Worm (Caenorhabditis elegans) whole organism, young adult: ENCODE data around the gene F35D2.6.

Experiments
- B0019.2 ChIP-seq: fragments of 200-800 bp; sonication (Bioruptor generic); conservative IDR thresholded peaks from 2 replicates; pipeline ENCODE4 v1.3.6; 2022; ENCODE audit warnings: missing genetic modification reagents, missing genetic modification characterization, missing compliant biosample characterization
- B0261.1 ChIP-seq: sonication (generic microtip); optimal IDR thresholded peaks from 2 replicates; lab custom pipeline; 2016; ENCODE audit warnings: mild to moderate bottlenecking, missing genetic modification characterization, moderate library complexity, missing compliant biosample characterization
- B0336.3 ChIP-seq: fragments of 200-800 bp; sonication (Bioruptor generic); IDR thresholded peaks from 2 replicates; pipeline ENCODE4 v1.3.6; 2022; ENCODE audit warnings: missing genetic modification characterization, missing compliant biosample characterization
- C06A6.2 ChIP-seq: fragments of 200-800 bp; sonication (Bioruptor generic); conservative IDR thresholded peaks from 2 replicates; pipeline ENCODE4 v1.3.6; 2022; ENCODE audit warnings: missing genetic modification characterization, missing compliant biosample characterization
- F22D6.2 ChIP-seq: sonication (generic microtip); optimal IDR thresholded peaks from 2 replicates; lab custom pipeline; 2016; ENCODE audit warnings: mild to moderate bottlenecking, missing genetic modification characterization, missing compliant biosample characterization
- F23B12.7 ChIP-seq: sonication (generic microtip); optimal IDR thresholded peaks from 2 replicates; lab custom pipeline; 2017; ENCODE audit warnings: missing genetic modification characterization, mild to moderate bottlenecking, missing compliant biosample characterization, antibody characterized with exemption, moderate library complexity; ENCODE audit not compliant: insufficient read depth
- F33H1.4 ChIP-seq: fragments of 200-800 bp; sonication (Bioruptor generic); IDR thresholded peaks from 2 replicates; pipeline ENCODE4 v1.3.6; 2022; ENCODE audit warnings: missing genetic modification reagents, missing genetic modification characterization, missing compliant biosample characterization
- F39B2.1 ChIP-seq: fragments of 200-800 bp; sonication (Bioruptor generic); IDR thresholded peaks from 2 replicates; pipeline ENCODE4 v1.3.6; 2022; ENCODE audit warnings: missing genetic modification reagents, missing genetic modification characterization, missing compliant biosample characterization
- K11D2.4 ChIP-seq: fragments of 200-800 bp; sonication (Bioruptor generic); IDR thresholded peaks from 2 replicates; pipeline ENCODE4 v1.3.6; 2022; ENCODE audit warnings: missing genetic modification reagents, missing genetic modification characterization, missing compliant biosample characterization
- Y53G8AR.9 ChIP-seq: fragments of 200-800 bp; sonication (Bioruptor generic); conservative IDR thresholded peaks from 2 replicates; pipeline ENCODE4 v1.3.6; 2022; ENCODE audit warnings: missing genetic modification reagents, missing genetic modification characterization, missing compliant biosample characterization
- Y56A3A.18 ChIP-seq: fragments of 200-800 bp; sonication (Bioruptor generic); IDR thresholded peaks from 2 replicates; pipeline ENCODE4 v1.3.6; 2022; ENCODE audit warnings: missing genetic modification reagents, missing genetic modification characterization, missing compliant biosample characterization
- atf-7 ChIP-seq: sonication (generic microtip); optimal IDR thresholded peaks from 2 replicates; lab custom pipeline; 2017; ENCODE audit warnings: mild to moderate bottlenecking, missing genetic modification characterization, missing compliant biosample characterization
- athp-1 ChIP-seq: sonication (generic microtip); optimal IDR thresholded peaks from 2 replicates; lab custom pipeline; 2017; ENCODE audit warnings: mild to moderate bottlenecking, missing genetic modification characterization, missing compliant biosample characterization
- bed-1 ChIP-seq: fragments of 200-800 bp; sonication (Bioruptor generic); IDR thresholded peaks from 2 replicates; pipeline ENCODE4 v1.3.6; 2022; ENCODE audit warnings: missing genetic modification reagents, missing genetic modification characterization, missing compliant biosample characterization
- ccch-3 ChIP-seq: fragments of 200-800 bp; sonication (Bioruptor generic); optimal IDR thresholded peaks from 2 replicates; lab custom pipeline; 2018; ENCODE audit warnings: mild to moderate bottlenecking, missing genetic modification characterization, missing compliant biosample characterization
- ceh-100 ChIP-seq: fragments of 200-800 bp; sonication (Bioruptor generic); IDR thresholded peaks from 2 replicates; pipeline ENCODE4 v1.3.6; 2022; ENCODE audit warnings: missing genetic modification reagents, missing genetic modification characterization, missing compliant biosample characterization
- ceh-27 ChIP-seq: fragments of 200-800 bp; sonication (Bioruptor generic); optimal IDR thresholded peaks from 2 replicates; lab custom pipeline; 2018; ENCODE audit warnings: mild to moderate bottlenecking, missing genetic modification characterization, moderate library complexity, missing compliant biosample characterization
- chd-7 ChIP-seq: sonication (generic microtip); optimal IDR thresholded peaks from 2 replicates; lab custom pipeline; 2016; ENCODE audit warnings: mild to moderate bottlenecking, missing genetic modification characterization, moderate library complexity, missing compliant biosample characterization
- die-1 ChIP-seq: sonication (generic microtip); optimal IDR thresholded peaks from 2 replicates; lab custom pipeline; 2016; ENCODE audit warnings: missing genotype, mild to moderate bottlenecking, missing genetic modification characterization, missing compliant biosample characterization
- dox-1 ChIP-seq: fragments of 200-800 bp; sonication (Bioruptor generic); IDR thresholded peaks from 2 replicates; pipeline ENCODE4 v1.3.6; 2022; ENCODE audit warnings: missing genetic modification reagents, missing genetic modification characterization, missing compliant biosample characterization
- dpl-1 ChIP-seq: fragments of 150-350 bp; optimal IDR thresholded peaks from 2 replicates; lab custom pipeline; 2014; ENCODE audit warnings: missing biosample characterization, missing genetic modification reagents, missing genetic modification characterization
- egrh-3 ChIP-seq: fragments of 200-800 bp; sonication (Bioruptor generic); IDR thresholded peaks from 2 replicates; pipeline ENCODE4 v1.3.6; 2022; ENCODE audit warnings: missing genetic modification reagents, missing genetic modification characterization, missing compliant biosample characterization
- ekl-4 ChIP-seq: fragments of 200-800 bp; sonication (Bioruptor generic); IDR thresholded peaks from 2 replicates; pipeline ENCODE4 v1.3.6; 2022; ENCODE audit warnings: missing genetic modification reagents, missing genetic modification characterization, missing compliant biosample characterization
- hsf-1 ChIP-seq: fragments of 200-800 bp; sonication (Bioruptor generic); IDR thresholded peaks from 2 replicates; pipeline ENCODE4 v1.3.6; 2022; ENCODE audit warnings: missing genetic modification reagents, missing genetic modification characterization, missing compliant biosample characterization
- lag-1 ChIP-seq: fragments of 200-800 bp; sonication (Bioruptor generic); IDR thresholded peaks from 2 replicates; pipeline ENCODE4 v1.3.6; 2022; ENCODE audit warnings: missing genetic modification reagents, missing genetic modification characterization, missing compliant biosample characterization
- let-607 ChIP-seq, 2 experiments: fragments of 200-800 bp in 1 of 2; sonication (Bioruptor generic) in 1 of 2; sonication (generic microtip) in 1 of 2; optimal IDR thresholded peaks; 2 replicates each; lab custom pipeline; 2016 to 2018; ENCODE audit warnings: mild to moderate bottlenecking in 2 of 2, missing compliant biosample characterization in 2 of 2, missing genetic modification characterization in 2 of 2, moderate library complexity in 2 of 2, missing genotype in 1 of 2
- madf-3 ChIP-seq: fragments of 200-800 bp; sonication (Bioruptor generic); IDR thresholded peaks from 2 replicates; pipeline ENCODE4 v1.3.6; 2022; ENCODE audit warnings: missing genetic modification reagents, missing genetic modification characterization, missing compliant biosample characterization
- madf-6 ChIP-seq: fragments of 200-800 bp; sonication (Bioruptor generic); IDR thresholded peaks from 2 replicates; pipeline ENCODE4 v1.3.6; 2022; ENCODE audit warnings: missing genetic modification reagents, missing genetic modification characterization, missing compliant biosample characterization
- mcd-1 ChIP-seq: fragments of 200-800 bp; sonication (Bioruptor generic); IDR thresholded peaks from 2 replicates; pipeline ENCODE4 v1.3.6; 2022; ENCODE audit warnings: missing genetic modification reagents, missing genetic modification characterization, missing compliant biosample characterization
- nfya-1 ChIP-seq: sonication (generic microtip); optimal IDR thresholded peaks from 2 replicates; lab custom pipeline; 2017; ENCODE audit warnings: antibody characterized with exemption, missing compliant biosample characterization, missing genetic modification characterization, borderline replicate concordance; ENCODE audit not compliant: insufficient read depth
- nhr-179 ChIP-seq: sonication (generic microtip); optimal IDR thresholded peaks from 2 replicates; lab custom pipeline; 2016; ENCODE audit warnings: mild to moderate bottlenecking, missing genetic modification characterization, missing compliant biosample characterization
- nhr-90 ChIP-seq: sonication (generic microtip); optimal IDR thresholded peaks from 2 replicates; lab custom pipeline; 2016; ENCODE audit warnings: missing genotype, mild to moderate bottlenecking, missing genetic modification characterization, missing compliant biosample characterization
- pbrm-1 ChIP-seq: fragments of 200-800 bp; sonication (Bioruptor generic); IDR thresholded peaks from 2 replicates; pipeline ENCODE4 v1.3.6; 2022; ENCODE audit warnings: missing genetic modification reagents, missing genetic modification characterization, missing compliant biosample characterization
- rpc-1 ChIP-seq, 2 experiments: fragments of 150-350 bp in 1 of 2; sonication (generic microtip) in 1 of 2; optimal IDR thresholded peaks; 2 replicates each; lab custom pipeline; 2014 to 2018; ENCODE audit warnings: missing biosample characterization in 1 of 2, missing genetic modification characterization in 1 of 2, missing genetic modification reagents in 1 of 2, missing genotype in 1 of 2
- sdz-38 ChIP-seq: sonication (generic microtip); optimal IDR thresholded peaks from 2 replicates; lab custom pipeline; 2016; ENCODE audit warnings: missing genotype, missing genetic modification characterization, missing compliant biosample characterization
- snpc-1.1 ChIP-seq: sonication (generic microtip); optimal IDR thresholded peaks from 2 replicates; lab custom pipeline; 2017; ENCODE audit warnings: missing genetic modification characterization, mild to moderate bottlenecking, missing compliant biosample characterization, antibody characterized with exemption, moderate library complexity, missing genotype, missing genetic modification reagents; ENCODE audit not compliant: insufficient read depth
- snpc-1.3 ChIP-seq: sonication (generic microtip); optimal IDR thresholded peaks from 2 replicates; lab custom pipeline; 2017; ENCODE audit warnings: missing genetic modification characterization, mild to moderate bottlenecking, missing compliant biosample characterization, antibody characterized with exemption, moderate library complexity, missing genotype, missing genetic modification reagents; ENCODE audit not compliant: insufficient read depth
- snpc-3.4 ChIP-seq: sonication (generic microtip); optimal IDR thresholded peaks from 2 replicates; lab custom pipeline; 2017; ENCODE audit warnings: missing genetic modification characterization, mild to moderate bottlenecking, missing compliant biosample characterization, antibody characterized with exemption, moderate library complexity, missing genotype, missing genetic modification reagents
- snpc-4 ChIP-seq, 5 experiments: fragments of 150-350 bp in 1 of 5; sonication (generic microtip) in 4 of 5; optimal IDR thresholded peaks; 2 replicates each; lab custom pipeline; 2014 to 2018; ENCODE audit warnings: missing genetic modification characterization in 5 of 5, missing biosample characterization in 3 of 5, antibody characterized with exemption in 2 of 5, mild to moderate bottlenecking in 2 of 5, missing compliant biosample characterization in 2 of 5, missing genotype in 2 of 5, moderate library complexity in 2 of 5, missing genetic modification reagents in 1 of 5
- somi-1 ChIP-seq: fragments of 200-800 bp; sonication (Bioruptor generic); optimal IDR thresholded peaks from 2 replicates; lab custom pipeline; 2018; ENCODE audit warnings: mild to moderate bottlenecking, missing genetic modification characterization, missing compliant biosample characterization
- zim-3 ChIP-seq: sonication (generic microtip); optimal IDR thresholded peaks from 2 replicates; lab custom pipeline; 2017; ENCODE audit warnings: mild to moderate bottlenecking, missing genetic modification characterization, moderate library complexity, missing compliant biosample characterization
- ztf-18 ChIP-seq: sonication (generic microtip); optimal IDR thresholded peaks from 2 replicates; lab custom pipeline; 2016; ENCODE audit warnings: missing genotype, mild to moderate bottlenecking, missing genetic modification characterization, missing compliant biosample characterization
- ztf-22 ChIP-seq: fragments of 200-800 bp; sonication (Bioruptor generic); optimal IDR thresholded peaks from 2 replicates; lab custom pipeline; 2018; ENCODE audit warnings: mild to moderate bottlenecking, missing genetic modification characterization, moderate library complexity, missing compliant biosample characterization
- ztf-3 ChIP-seq: fragments of 200-800 bp; sonication (Bioruptor generic); optimal IDR thresholded peaks from 2 replicates; lab custom pipeline; 2018; ENCODE audit warnings: mild to moderate bottlenecking, missing genetic modification characterization, missing compliant biosample characterization

Gene F35D2.6

DNA sequence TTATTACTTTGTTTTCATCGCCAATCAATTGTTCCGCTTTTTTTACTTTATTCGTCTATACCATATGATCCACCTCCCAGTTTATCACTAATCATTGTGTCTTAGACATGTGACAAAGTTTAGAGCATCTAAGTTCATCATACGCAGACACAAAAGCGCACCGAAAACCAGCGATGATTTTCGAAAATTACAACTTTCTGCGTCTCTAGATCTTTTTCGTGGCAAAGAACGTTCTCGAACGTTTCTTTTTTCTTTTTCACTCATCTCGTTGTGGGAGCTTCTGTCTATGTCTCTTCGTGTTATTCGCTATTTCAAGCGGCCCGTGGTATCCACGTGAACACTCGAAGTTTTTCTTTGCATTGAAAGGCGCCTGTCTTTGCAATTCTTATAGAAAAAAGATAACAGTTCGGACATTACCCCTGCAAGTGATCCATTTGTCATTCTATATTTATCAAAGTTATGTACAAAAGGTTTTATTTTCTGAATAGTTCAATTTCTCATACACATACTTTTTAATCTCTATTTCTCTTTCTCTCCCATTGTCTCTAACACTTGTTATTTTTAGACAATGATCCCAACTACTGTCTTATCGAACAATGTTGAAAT, 48.3 kb upstream of the F35D2.6 start, which contains the start of gene ZK1290.5 (continued):
- no peak for TF ChIP-seq snpc-4 (GFP tag; optimal IDR thresholded peaks at IDR 0.05; lab: Kevin White, UChicago)
- peak in 1 of 4 experiments; percentile 44 for TF ChIP-seq snpc-4 (tag; optimal IDR thresholded peaks at IDR 0.05; lab: Kevin White, UChicago)
- peak; percentile 63 for TF ChIP-seq ztf-3
- peak; percentile 93 for TF ChIP-seq hsf-1 (GFP tag; lab: Robert Waterston, UW)
- TF ChIP-seq K11D2.4 (GFP tag; lab: Robert Waterston, UW) = peak; percentile 89
- TF ChIP-seq B0261.1 (tag; lab: Kevin White, UChicago) = no peak
- no peak for TF ChIP-seq pbrm-1 (GFP tag; lab: Robert Waterston, UW)
- TF ChIP-seq die-1 (tag; lab: Kevin White, UChicago) = peak; percentile 43
- peak; percentile 82 for TF ChIP-seq F22D6.2 (tag; lab: Kevin White, UChicago)
- TF ChIP-seq F39B2.1 = no peak
- no peak for TF ChIP-seq ccch-3
- TF ChIP-seq athp-1 = peak; percentile 44
- TF ChIP-seq ceh-27 (GFP tag; lab: Kevin White, UChicago) = peak; percentile 50
- no peak for TF ChIP-seq ceh-100
- no peak for TF ChIP-seq snpc-1.1 (tag; lab: Kevin White, UChicago)
- TF ChIP-seq nhr-90 (tag; lab: Kevin White, UChicago) = peak; percentile 43
- peak; percentile 19 for TF ChIP-seq ztf-18
- peak; percentile 25 to 87 for TF ChIP-seq let-607 (tag; optimal IDR thresholded peaks at IDR 0.05; lab: Kevin White, UChicago)
- TF ChIP-seq ekl-4 (GFP tag; lab: Robert Waterston, UW) = peak; percentile 78
- no peak for TF ChIP-seq egrh-3
- 0 out of 2 replicates have a peak, but pooled peaks have one; percentile 43 for TF ChIP-seq Y53G8AR.9
- peak; percentile 95 for TF ChIP-seq somi-1

DNA sequence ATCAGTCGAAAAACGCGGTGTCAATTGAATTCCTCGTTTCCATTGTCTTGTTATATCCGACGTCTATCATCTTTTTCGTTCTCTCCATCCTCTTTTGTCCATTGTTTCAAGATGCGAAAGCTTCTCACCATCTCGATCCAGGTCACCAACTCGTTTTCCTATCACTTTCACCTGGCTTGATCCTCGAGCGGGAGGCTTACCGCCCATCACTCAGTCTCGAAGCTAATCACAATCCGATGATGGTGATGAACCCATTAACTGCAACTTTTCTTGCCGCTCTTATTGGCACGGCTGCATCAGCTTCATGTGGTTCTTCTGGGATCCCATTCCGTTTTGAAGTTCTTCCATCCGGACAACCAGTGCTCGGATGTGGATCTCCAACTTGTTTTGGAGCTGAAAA, 46.6 kb upstream of the F35D2.6 start, which contains the start of gene wrt-1:
Gene wrt-1 (plus strand): TSS at position 53 of the 400 bp plus-strand sequence.
- TF ChIP-seq ztf-22 (GFP tag; lab: Kevin White, UChicago) (no peak), chd-7 (no peak), atf-7 (tag; lab: Kevin White, UChicago) (peak; percentile 4), B0261.1 (tag; lab: Kevin White, UChicago) (no peak), dox-1 (GFP tag; lab: Robert Waterston, UW) (0 out of 2 replicates have a peak, but pooled peaks have one; percentile 13), pbrm-1 (GFP tag; lab: Robert Waterston, UW) (peak; percentile 43; the same call in 1 of the 2 replicates), rpc-1 (optimal IDR thresholded peaks at IDR 0.05; lab: Kevin White, UChicago) (no peak), rpc-1 (tag; optimal IDR thresholded peaks at IDR 0.05; lab: Kevin White, UChicago) (no peak), snpc-3.4 (tag; lab: Kevin White, UChicago) (no peak), F23B12.7 (no peak), Y53G8AR.9 (peak; percentile 56), Y56A3A.18 (GFP tag; lab: Robert Waterston, UW) (0 out of 2 replicates have a peak, but pooled peaks have one; percentile 64), somi-1 (no peak), mcd-1 (GFP tag; lab: Robert Waterston, UW) (peak; percentile 44), C06A6.2 (peak; percentile 59; the same call in 1 of the 2 replicates), madf-3 (GFP tag; lab: Robert Waterston, UW) (no peak)

- TF ChIP-seq zim-3 = no peak
- TF ChIP-seq nhr-179 (tag; lab: Kevin White, UChicago) = no peak
- no peak for TF ChIP-seq dpl-1 (GFP tag; lab: Kevin White, UChicago)
- TF ChIP-seq bed-1 = no peak
- TF ChIP-seq F33H1.4 (GFP tag; lab: Robert Waterston, UW) = no peak
- no peak for TF ChIP-seq lag-1
- no peak for TF ChIP-seq sdz-38 (tag; lab: Kevin White, UChicago)
- TF ChIP-seq nfya-1 (tag; lab: Kevin White, UChicago) = no peak
- no peak for TF ChIP-seq F39B2.1
- TF ChIP-seq snpc-1.3 (tag; lab: Kevin White, UChicago) = no peak
- TF ChIP-seq nhr-90 (tag; lab: Kevin White, UChicago) = no peak
- TF ChIP-seq madf-6 (GFP tag; lab: Robert Waterston, UW) = no peak
- no peak for TF ChIP-seq B0019.2 (GFP tag; lab: Robert Waterston, UW)
- no peak for TF ChIP-seq B0336.3
Measured at ce11 chrII:7531478-7531877, 46.0 kb upstream of the F35D2.6 start.
